Worm (Caenorhabditis elegans): Measurements from ENCODE around the gene col-96.

- TF ChIP-seq elt-3 (tag; optimal IDR thresholded peaks at IDR 0.05): no peak
- no peak for TF ChIP-seq flh-1 (GFP tag; optimal IDR thresholded peaks at IDR 0.05)
- no peak for TF ChIP-seq nhr-2 (tag; optimal IDR thresholded peaks at IDR 0.05)
- no peak for TF ChIP-seq nhr-237 (tag; optimal IDR thresholded peaks at IDR 0.05)
- no peak for TF ChIP-seq pha-4 (tag; optimal IDR thresholded peaks at IDR 0.05)
Measured at ce11 chrIII:11731491-11731890, 24.9 kb upstream of the col-96 start.

All from whole organism, mixed stage, embryonic.